Worm (Caenorhabditis elegans): Measurements from ENCODE around the gene C27A2.12.

DNA sequence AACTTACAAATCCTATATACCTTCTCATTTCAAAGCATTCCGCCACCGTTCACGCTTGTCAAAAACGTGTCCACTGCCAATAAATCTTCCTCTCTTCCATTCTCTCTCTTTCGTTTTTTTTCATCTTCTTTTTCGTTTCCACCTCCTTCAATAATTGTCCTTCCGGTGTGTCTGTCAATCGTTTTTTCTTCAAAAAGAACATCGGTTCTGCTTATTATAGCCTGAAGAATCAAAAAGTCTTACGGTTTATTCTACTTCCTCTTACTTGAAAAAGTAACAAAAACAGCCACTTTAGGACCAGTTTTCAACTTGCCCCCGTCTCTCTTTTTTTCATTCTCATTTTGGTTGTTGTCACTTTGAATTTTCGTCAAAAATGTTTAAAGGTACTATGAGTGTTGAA, 8.7 kb downstream of the C27A2.12 start:
- no peak for TF ChIP-seq pha-4 (tag; optimal IDR thresholded peaks at IDR 0.05)
- TF ChIP-seq tbx-8 (GFP tag; optimal IDR thresholded peaks at IDR 0.05): no peak
